Worm (Caenorhabditis elegans) whole organism, young adult: Measurements from ENCODE around the gene srg-15.

Experiments used
- akir-1 ChIP-seq: fragments of 200-800 bp; sonication (Bioruptor generic); optimal IDR thresholded peaks from 2 replicates; lab custom pipeline; 2018; ENCODE audit warnings: mild to moderate bottlenecking, missing genetic modification characterization, moderate library complexity, missing compliant biosample characterization
- dpl-1 ChIP-seq: fragments of 150-350 bp; optimal IDR thresholded peaks from 2 replicates; lab custom pipeline; 2014; ENCODE audit warnings: missing biosample characterization, missing genetic modification reagents, missing genetic modification characterization
- madf-3 ChIP-seq: fragments of 200-800 bp; sonication (Bioruptor generic); IDR thresholded peaks from 2 replicates; pipeline ENCODE4 v1.3.6; 2022; ENCODE audit warnings: missing genetic modification reagents, missing genetic modification characterization, missing compliant biosample characterization
- unc-62 ChIP-seq: fragments of 150-350 bp; optimal IDR thresholded peaks from 2 replicates; lab custom pipeline; 2014; ENCODE audit warnings: missing biosample characterization, missing genetic modification reagents, missing genetic modification characterization
- ztf-26 ChIP-seq: sonication (generic microtip); optimal IDR thresholded peaks from 2 replicates; lab custom pipeline; 2017; ENCODE audit warnings: missing genetic modification characterization, missing compliant biosample characterization

- TF ChIP-seq akir-1 (GFP tag; lab: Kevin White, UChicago) (no peak), madf-3 (GFP tag; lab: Robert Waterston, UW) (no peak), ztf-26 (tag; lab: Kevin White, UChicago) (no peak), unc-62 (no peak), dpl-1 (GFP tag; lab: Kevin White, UChicago) (no peak)
Observed at ce11 chrII:8658835-8659234, 51.4 kb downstream of the srg-15 start, which contains the start of gene atg-10.
